Fruit fly (Drosophila melanogaster) Kc167 (cell line): ENCODE results near the gene shep.

Experiments
- Myc ChIP-seq: fragments of >200 bp; optimal IDR thresholded peaks from 2 replicates; lab custom pipeline; 2017; ENCODE audit warnings: missing external identifiers
- Sin3A ChIP-seq: fragments of >200 bp; optimal IDR thresholded peaks from 2 replicates; lab custom pipeline; 2018; ENCODE audit warnings: missing external identifiers

dm6 chr3L:5230012-5230411 is 47.7 kb downstream of the shep start:
- TF ChIP-seq Sin3A (lab: Kevin White, UChicago) (no peak), Myc (no peak)
